Fruit fly (Drosophila melanogaster) whole organism, prepupa: ENCODE data around the gene LManV.
A peak's percentile ranks its signal among the peaks of the same experiment; 100 is the strongest.

ENCODE experiments used
- Blimp-1 ChIP-seq: fragments of 200-800 bp; sonication (Bioruptor generic); optimal IDR thresholded peaks from 3 replicates; lab custom pipeline; 2017; ENCODE audit warnings: missing biosample characterization, missing genetic modification characterization, mild to moderate bottlenecking, moderate library complexity, missing genetic modification reagents
- CG10631 ChIP-seq: fragments of 200-800 bp; sonication (Bioruptor generic); optimal IDR thresholded peaks from 2 replicates; lab custom pipeline; 2016; ENCODE audit warnings: missing biosample characterization, missing genetic modification characterization
- CG11762 ChIP-seq: fragments of 200-800 bp; sonication (Bioruptor generic); optimal IDR thresholded peaks from 3 replicates; lab custom pipeline; 2016; ENCODE audit warnings: missing biosample characterization, missing genetic modification characterization; ENCODE audit not compliant: insufficient read depth
- CG15336 ChIP-seq: fragments of 200-800 bp; sonication (Bioruptor generic); IDR thresholded peaks from 2 replicates; pipeline ENCODE4 v1.3.6; 2022; ENCODE audit warnings: missing biosample characterization, missing genetic modification characterization
- CG1621 ChIP-seq: fragments of 200-800 bp; sonication (Bioruptor generic); optimal IDR thresholded peaks from 3 replicates; lab custom pipeline; 2018; ENCODE audit warnings: missing biosample characterization, mild to moderate bottlenecking, missing genetic modification characterization
- CG32006 ChIP-seq: fragments of 200-800 bp; sonication (Bioruptor generic); optimal IDR thresholded peaks from 3 replicates; lab custom pipeline; 2017; ENCODE audit warnings: missing biosample characterization, mild to moderate bottlenecking, missing genetic modification characterization
- CG3919 ChIP-seq: fragments of 200-800 bp; sonication (Bioruptor generic); optimal IDR thresholded peaks from 3 replicates; lab custom pipeline; 2016; ENCODE audit warnings: missing biosample characterization, missing genetic modification characterization
- CG4318 ChIP-seq: fragments of 200-800 bp; sonication (Bioruptor generic); optimal IDR thresholded peaks from 3 replicates; lab custom pipeline; 2017; ENCODE audit warnings: missing biosample characterization, mild to moderate bottlenecking, missing genetic modification characterization
- CG6163 ChIP-seq: fragments of 200-800 bp; sonication (Bioruptor generic); IDR thresholded peaks from 3 replicates; pipeline ENCODE4 v1.3.6; 2022; ENCODE audit warnings: missing biosample characterization, missing genetic modification characterization
- CG6276 ChIP-seq: fragments of 200-800 bp; sonication (Bioruptor generic); optimal IDR thresholded peaks from 2 replicates; lab custom pipeline; 2017; ENCODE audit warnings: missing biosample characterization, mild to moderate bottlenecking, missing genetic modification characterization
- CG6792 ChIP-seq: fragments of 200-800 bp; sonication (Bioruptor generic); optimal IDR thresholded peaks from 3 replicates; lab custom pipeline; 2016; ENCODE audit warnings: missing biosample characterization, missing genetic modification characterization
- CG6808 ChIP-seq: fragments of 200-800 bp; sonication (Bioruptor generic); optimal IDR thresholded peaks from 3 replicates; lab custom pipeline; 2017; ENCODE audit warnings: missing biosample characterization, missing genetic modification characterization, mild to moderate bottlenecking, moderate library complexity, missing genetic modification reagents
- CG7368 ChIP-seq: fragments of 200-800 bp; sonication (Bioruptor generic); optimal IDR thresholded peaks from 3 replicates; lab custom pipeline; 2016; ENCODE audit warnings: missing biosample characterization, missing genetic modification characterization
- CG8119 ChIP-seq: fragments of 200-800 bp; sonication (Bioruptor generic); IDR thresholded peaks from 3 replicates; pipeline ENCODE4 v1.3.6; 2022; ENCODE audit warnings: missing biosample characterization, missing genetic modification characterization
- Eip75B ChIP-seq: fragments of 200-800 bp; sonication (Bioruptor generic); optimal IDR thresholded peaks from 3 replicates; lab custom pipeline; 2016; ENCODE audit warnings: missing biosample characterization, missing genetic modification characterization
- Eip78C ChIP-seq: fragments of 200-800 bp; sonication (Bioruptor generic); peaks from one replicate; lab custom pipeline; 2016; ENCODE audit warnings: missing biosample characterization, missing genetic modification characterization
- Ets21C ChIP-seq: fragments of 200-800 bp; sonication (Bioruptor generic); optimal IDR thresholded peaks from 3 replicates; lab custom pipeline; 2016; ENCODE audit warnings: missing biosample characterization, missing genetic modification characterization
- Hr38 ChIP-seq: sonication (Bioruptor generic); optimal IDR thresholded peaks from 2 replicates; lab custom pipeline; 2016; ENCODE audit warnings: missing biosample characterization, missing genetic modification characterization
- Hr39 ChIP-seq: fragments of 200-800 bp; sonication (Bioruptor generic); optimal IDR thresholded peaks from 2 replicates; lab custom pipeline; 2016; ENCODE audit warnings: missing biosample characterization, missing genetic modification characterization
- Hr4 ChIP-seq: fragments of 200-800 bp; sonication (Bioruptor generic); optimal IDR thresholded peaks from 3 replicates; lab custom pipeline; 2016; ENCODE audit warnings: missing biosample characterization, missing genetic modification characterization
- Lpt ChIP-seq: fragments of 200-800 bp; sonication (Bioruptor generic); optimal IDR thresholded peaks from 3 replicates; lab custom pipeline; 2016; ENCODE audit warnings: missing biosample characterization, missing genetic modification characterization
- Met ChIP-seq: fragments of 200-800 bp; sonication (Bioruptor generic); optimal IDR thresholded peaks from 3 replicates; lab custom pipeline; 2016; ENCODE audit warnings: missing biosample characterization, missing genetic modification characterization
- OdsH ChIP-seq: fragments of 200-800 bp; sonication (Bioruptor generic); optimal IDR thresholded peaks from 3 replicates; lab custom pipeline; 2016; ENCODE audit warnings: missing biosample characterization, missing genetic modification characterization
- Sox14 ChIP-seq: fragments of 200-800 bp; sonication (Bioruptor generic); optimal IDR thresholded peaks from 3 replicates; lab custom pipeline; 2016; ENCODE audit warnings: missing biosample characterization, missing genetic modification characterization
- Sox15 ChIP-seq: fragments of 200-800 bp; sonication (Bioruptor generic); optimal IDR thresholded peaks from 3 replicates; lab custom pipeline; 2016; ENCODE audit warnings: missing biosample characterization, missing genetic modification characterization
- achi ChIP-seq: fragments of 200-800 bp; sonication (Bioruptor generic); optimal IDR thresholded peaks from 3 replicates; lab custom pipeline; 2016; ENCODE audit warnings: missing biosample characterization, missing genetic modification characterization
- acj6 ChIP-seq: fragments of 200-800 bp; sonication (Bioruptor generic); optimal IDR thresholded peaks from 3 replicates; lab custom pipeline; 2016; ENCODE audit warnings: missing biosample characterization, missing genetic modification characterization
- dac ChIP-seq: fragments of 200-800 bp; sonication (Bioruptor generic); optimal IDR thresholded peaks from 2 replicates; lab custom pipeline; 2017; ENCODE audit warnings: missing biosample characterization, mild to moderate bottlenecking, missing genetic modification characterization
- dsx ChIP-seq: fragments of 200-800 bp; optimal IDR thresholded peaks from 3 replicates; lab custom pipeline; 2019; ENCODE audit warnings: missing biosample characterization, mild to moderate bottlenecking, missing genetic modification characterization, moderate library complexity; ENCODE audit not compliant: poor library complexity, severe bottlenecking
- eg ChIP-seq: fragments of 200-800 bp; sonication (Bioruptor generic); IDR thresholded peaks from 3 replicates; pipeline ENCODE4 v1.3.6; 2022; ENCODE audit warnings: missing biosample characterization, missing genetic modification characterization
- fd59A ChIP-seq: fragments of 200-800 bp; sonication (Bioruptor generic); optimal IDR thresholded peaks from 2 replicates; lab custom pipeline; 2017; ENCODE audit warnings: missing biosample characterization, mild to moderate bottlenecking, missing genetic modification characterization, missing genetic modification reagents
- fd85E ChIP-seq: fragments of 200-800 bp; sonication (Bioruptor generic); optimal IDR thresholded peaks from 3 replicates; lab custom pipeline; 2016; ENCODE audit warnings: missing biosample characterization, missing genetic modification characterization
- fkh ChIP-seq: fragments of 200-800 bp; sonication (Bioruptor generic); optimal IDR thresholded peaks from 3 replicates; lab custom pipeline; 2017; ENCODE audit warnings: missing biosample characterization, mild to moderate bottlenecking, missing genetic modification characterization, moderate library complexity
- net ChIP-seq: fragments of 200-800 bp; sonication (Bioruptor generic); optimal IDR thresholded peaks from 3 replicates; lab custom pipeline; 2016; ENCODE audit warnings: missing biosample characterization, missing genetic modification characterization
- salr ChIP-seq, 2 experiments: fragments of 200-800 bp; sonication (Bioruptor generic); optimal IDR thresholded peaks; 3 replicates each; lab custom pipeline; 2016 to 2018; ENCODE audit warnings: missing biosample characterization in 2 of 2, missing genetic modification characterization in 2 of 2, mild to moderate bottlenecking in 1 of 2
- ss ChIP-seq, 2 experiments: fragments of 200-800 bp; sonication (Bioruptor generic); optimal IDR thresholded peaks; 2 replicates in 1 of 2; 3 replicates in 1 of 2; lab custom pipeline; 2017 to 2018; ENCODE audit warnings: mild to moderate bottlenecking in 2 of 2, missing biosample characterization in 2 of 2, missing genetic modification characterization in 2 of 2, moderate library complexity in 1 of 2
- svp ChIP-seq: fragments of 200-800 bp; sonication (Bioruptor generic); peaks from one replicate; lab custom pipeline; 2016; ENCODE audit warnings: missing biosample characterization, missing genetic modification characterization
- topi ChIP-seq: fragments of 200-800 bp; sonication (Bioruptor generic); optimal IDR thresholded peaks from 3 replicates; lab custom pipeline; 2016; ENCODE audit warnings: missing biosample characterization, missing genetic modification characterization
- vri ChIP-seq: fragments of 200-800 bp; sonication (Bioruptor generic); optimal IDR thresholded peaks from 3 replicates; lab custom pipeline; 2016; ENCODE audit warnings: missing biosample characterization, mild to moderate bottlenecking, missing genetic modification characterization

The LManV gene

DNA sequence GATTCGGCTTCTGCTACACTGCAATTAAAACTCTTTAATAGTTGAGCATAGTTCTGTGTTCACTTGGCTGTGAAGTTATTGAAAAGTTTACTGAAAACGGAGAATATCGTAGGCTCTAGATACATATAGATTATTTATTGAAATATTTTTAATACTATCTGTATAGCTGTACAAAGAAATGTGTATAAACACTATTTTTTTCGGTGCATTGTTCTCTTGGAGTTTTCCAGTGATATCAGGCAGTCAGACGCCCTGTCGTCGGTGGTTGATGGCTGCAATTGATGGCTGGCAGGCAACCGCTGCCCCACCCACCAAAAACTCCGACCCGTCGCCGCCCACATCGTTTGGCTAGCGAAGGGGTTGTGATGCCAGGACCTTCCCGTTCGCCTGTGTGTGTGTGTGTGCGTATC lies 29.7 kb downstream of the LManV start:
- no peak for TF ChIP-seq acj6
- TF ChIP-seq Eip75B (GFP tag; lab: Kevin White, UChicago) = no peak
- peak; percentile 20 for TF ChIP-seq CG3919 (GFP tag; lab: Kevin White, UChicago)
- no peak for TF ChIP-seq CG32006 (GFP tag; lab: Kevin White, UChicago)
- no peak for TF ChIP-seq fd59A (GFP tag; lab: Kevin White, UChicago)
- no peak for TF ChIP-seq Hr39 (GFP tag; lab: Kevin White, UChicago)
- no peak for TF ChIP-seq CG1621 (tag; lab: Kevin White, UChicago)
- TF ChIP-seq Eip78C (GFP tag; lab: Kevin White, UChicago) = peak; percentile 77
- TF ChIP-seq CG11762 (GFP tag; lab: Kevin White, UChicago) = no peak
- TF ChIP-seq CG6792 (GFP tag; lab: Kevin White, UChicago) = peak; percentile 11
- TF ChIP-seq Blimp-1 (GFP tag; lab: Kevin White, UChicago) = no peak
- no peak for TF ChIP-seq CG4318 (GFP tag; lab: Kevin White, UChicago)
- TF ChIP-seq Hr4 (GFP tag; lab: Kevin White, UChicago) = no peak
- no peak for TF ChIP-seq CG6808 (GFP tag; lab: Kevin White, UChicago)
- TF ChIP-seq Sox15 (GFP tag; lab: Kevin White, UChicago) = no peak
- TF ChIP-seq dsx (GFP tag; lab: Kevin White, UChicago) = no peak
- TF ChIP-seq topi (GFP tag; lab: Kevin White, UChicago) = peak; percentile 32
- TF ChIP-seq svp (GFP tag; lab: Kevin White, UChicago) = peak; percentile 57
- TF ChIP-seq ss (GFP tag; optimal IDR thresholded peaks at IDR 0.05; lab: Kevin White, UChicago) = no peak

dm6 chr2L:8743082-8743481 lies 33.0 kb downstream of the LManV start:
- no peak for TF ChIP-seq dac (GFP tag; lab: Kevin White, UChicago)
- no peak for TF ChIP-seq CG15336 (GFP tag; lab: Robert Waterston, UW)
- TF ChIP-seq net (GFP tag; lab: Kevin White, UChicago) = no peak
- no peak for TF ChIP-seq salr (GFP tag; optimal IDR thresholded peaks at IDR 0.05; lab: Kevin White, UChicago)
- TF ChIP-seq CG1621 (tag; lab: Kevin White, UChicago) = no peak
- no peak for TF ChIP-seq OdsH (GFP tag; lab: Kevin White, UChicago)
- no peak for TF ChIP-seq CG6808 (GFP tag; lab: Kevin White, UChicago)
- no peak for TF ChIP-seq fd85E
- TF ChIP-seq Hr38 (GFP tag; lab: Kevin White, UChicago) = no peak
- TF ChIP-seq CG10631 (GFP tag; lab: Kevin White, UChicago) = no peak
- TF ChIP-seq CG8119 (GFP tag; lab: Robert Waterston, UW) = no peak
- TF ChIP-seq Eip75B (GFP tag; lab: Kevin White, UChicago) = no peak

- TF ChIP-seq dsx (GFP tag; lab: Kevin White, UChicago) = peak; percentile 43
- TF ChIP-seq CG6808 (GFP tag; lab: Kevin White, UChicago) = peak; percentile 99
- peak; percentile 27 for TF ChIP-seq Eip78C (GFP tag; lab: Kevin White, UChicago)
- TF ChIP-seq achi = no peak
- TF ChIP-seq fd85E = no peak
Measured at dm6 chr2L:8740757-8741278, 35.2 kb downstream of the LManV start.

DNA sequence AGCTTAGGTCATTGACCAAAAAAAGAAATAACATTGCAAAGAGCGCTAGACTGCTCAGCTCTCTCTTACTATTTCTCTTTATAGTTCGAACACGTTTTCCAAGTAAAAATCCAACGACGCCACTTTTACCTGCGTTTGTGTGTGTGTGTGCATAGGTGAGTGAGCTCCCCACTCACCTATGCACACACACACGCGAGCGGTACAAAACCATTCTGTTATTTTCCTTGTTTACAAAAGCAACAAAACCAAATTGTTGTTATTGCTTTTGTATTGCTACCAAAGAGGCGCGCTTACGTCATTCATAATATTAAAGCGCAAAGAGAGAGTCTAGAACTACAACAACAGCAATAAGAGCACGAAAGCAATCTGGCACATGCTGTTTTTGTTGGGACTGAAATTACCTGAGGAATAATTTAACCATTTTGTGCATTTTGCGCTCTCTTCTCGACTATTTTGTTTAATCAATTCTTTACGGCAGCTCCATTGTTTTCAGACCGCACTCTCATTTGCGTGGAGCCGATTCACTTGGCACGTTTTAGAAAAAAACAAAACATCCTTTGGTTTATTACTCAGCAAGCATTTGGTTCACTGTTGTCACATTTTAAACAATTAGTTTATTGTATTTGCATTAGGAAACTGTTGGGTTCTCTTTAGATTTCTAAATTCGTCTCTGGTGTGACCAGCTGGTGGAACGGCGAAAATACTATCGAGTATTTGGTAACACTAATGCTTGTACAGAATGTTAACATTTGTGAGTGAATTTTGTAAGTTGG lies 35.9 kb downstream of the LManV start, which contains the start of gene raw:
raw (minus strand) TSS at position 677 of the 773 bp plus-strand sequence.
- TF ChIP-seq CG15336 (GFP tag; lab: Robert Waterston, UW) = peak; percentile 40; the same call in 1 of the 2 replicates
- TF ChIP-seq ss (GFP tag; optimal IDR thresholded peaks at IDR 0.05; lab: Kevin White, UChicago) = peak; percentile 30 to 65
- TF ChIP-seq CG7368 (GFP tag; lab: Kevin White, UChicago) = no peak
- peak; percentile 93 for TF ChIP-seq vri (GFP tag; lab: Kevin White, UChicago)
- TF ChIP-seq Eip78C (GFP tag; lab: Kevin White, UChicago) = peak; percentile 62
- TF ChIP-seq Lpt (GFP tag; lab: Kevin White, UChicago) = peak; percentile 38
- TF ChIP-seq Ets21C (GFP tag; lab: Kevin White, UChicago) = no peak
- peak; percentile 19 for TF ChIP-seq Sox14 (GFP tag; lab: Kevin White, UChicago)
- TF ChIP-seq Met = no peak
- peak; percentile 60; the same call in 2 of the 3 replicates for TF ChIP-seq CG6163 (GFP tag; lab: Robert Waterston, UW)
- TF ChIP-seq eg = peak; percentile 35; the same call in 1 of the 3 replicates
- peak; percentile 95 for TF ChIP-seq fkh (GFP tag; lab: Kevin White, UChicago)
- no peak for TF ChIP-seq topi (GFP tag; lab: Kevin White, UChicago)
- TF ChIP-seq CG6276 (GFP tag; lab: Kevin White, UChicago) = peak; percentile 17
- TF ChIP-seq, all 60 proteins: peak for 10
